Worm (Caenorhabditis elegans): ENCODE measurements around the gene zip-11.

DNA sequence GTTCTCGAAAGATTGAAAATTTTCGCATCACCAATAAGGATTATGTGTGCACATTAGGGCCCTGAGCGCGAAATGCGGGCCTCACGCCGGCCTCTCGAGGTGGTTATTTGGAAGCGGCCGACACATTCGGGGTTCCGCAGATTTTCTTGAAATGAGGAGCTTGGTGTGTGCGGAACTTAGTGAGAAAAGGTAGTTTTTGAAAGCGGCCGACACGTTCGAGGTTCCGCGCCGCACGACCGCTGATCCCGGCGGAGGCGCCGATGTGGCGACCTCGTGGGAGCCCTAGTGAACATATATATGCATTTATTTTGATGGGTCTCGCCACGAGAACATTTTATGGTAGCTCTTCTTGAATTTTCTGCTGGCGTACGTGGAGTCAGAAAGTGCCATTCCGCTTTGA, 44.2 kb upstream of the zip-11 start:
- TF ChIP-seq tab-1 (GFP tag; IDR thresholded peaks at IDR 0.05) (no peak), ztf-23 (GFP tag; IDR thresholded peaks at IDR 0.05) (no peak), ref-1 (GFP tag; conservative IDR thresholded peaks at IDR 0.05) (no peak), med-1 (GFP tag; optimal IDR thresholded peaks at IDR 0.05; ENCODE audit: insufficient read depth) (no peak), ztf-29 (GFP tag; IDR thresholded peaks at IDR 0.05) (no peak), klf-2 (GFP tag; conservative IDR thresholded peaks at IDR 0.05) (no peak), cog-1 (tag; optimal IDR thresholded peaks at IDR 0.05) (no peak), flt-1 (GFP tag; IDR thresholded peaks at IDR 0.05) (0 out of 2 replicates have a peak, but pooled peaks have one; percentile 59), T22C8.4 (GFP tag; IDR thresholded peaks at IDR 0.05) (no peak)

Data from whole organism, midembryonic.